Fruit fly (Drosophila melanogaster) whole organism, adult: ENCODE results near the gene Arl8.

ENCODE experiments used
- CG11617 ChIP-seq: fragments of 200-800 bp; sonication (Bioruptor generic); optimal IDR thresholded peaks from 2 replicates; lab custom pipeline; 2017; ENCODE audit warnings: mild to moderate bottlenecking, missing biosample characterization, missing genetic modification reagents, missing genetic modification characterization
- CG12768 ChIP-seq: fragments of 200-800 bp; sonication (Bioruptor generic); optimal IDR thresholded peaks from 2 replicates; lab custom pipeline; 2017; ENCODE audit warnings: missing biosample characterization, missing genetic modification characterization, mild to moderate bottlenecking, moderate library complexity, missing genetic modification reagents
- CG14711 ChIP-seq: fragments of 200-800 bp; sonication (Bioruptor generic); optimal IDR thresholded peaks from 2 replicates; lab custom pipeline; 2018; ENCODE audit warnings: missing biosample characterization, mild to moderate bottlenecking, missing genetic modification characterization, moderate library complexity
- CG1620 ChIP-seq: fragments of 200-800 bp; sonication (Bioruptor generic); optimal IDR thresholded peaks from 2 replicates; lab custom pipeline; 2016; ENCODE audit warnings: missing biosample characterization, missing genetic modification characterization
- CG33017 ChIP-seq: fragments of 200-800 bp; sonication (Bioruptor generic); optimal IDR thresholded peaks from 2 replicates; lab custom pipeline; 2018; ENCODE audit warnings: missing biosample characterization, mild to moderate bottlenecking, missing genetic modification characterization, moderate library complexity
- CG5204 ChIP-seq: fragments of 200-800 bp; sonication (Bioruptor generic); optimal IDR thresholded peaks from 2 replicates; lab custom pipeline; 2016; ENCODE audit warnings: missing biosample characterization, missing genetic modification characterization
- CG7045 ChIP-seq: fragments of 200-800 bp; sonication (Bioruptor generic); optimal IDR thresholded peaks from 2 replicates; lab custom pipeline; 2017; ENCODE audit warnings: missing biosample characterization, mild to moderate bottlenecking, missing genetic modification characterization
- CG7101 ChIP-seq: fragments of 200-800 bp; sonication (Bioruptor generic); optimal IDR thresholded peaks from 2 replicates; lab custom pipeline; 2018; ENCODE audit warnings: missing biosample characterization, mild to moderate bottlenecking, missing genetic modification characterization, moderate library complexity
- Clk ChIP-seq: fragments of 200-800 bp; sonication (Bioruptor generic); optimal IDR thresholded peaks from 2 replicates; lab custom pipeline; 2017; ENCODE audit warnings: missing biosample characterization, missing genetic modification characterization
- Crg-1 ChIP-seq: fragments of 200-800 bp; sonication (Bioruptor generic); optimal IDR thresholded peaks from 2 replicates; lab custom pipeline; 2016; ENCODE audit warnings: missing biosample characterization, missing genetic modification characterization
- Hr96 ChIP-seq: fragments of 200-800 bp; sonication (Bioruptor generic); optimal IDR thresholded peaks from 2 replicates; lab custom pipeline; 2016; ENCODE audit warnings: missing biosample characterization, missing genetic modification characterization
- Mnt ChIP-seq: fragments of 200-800 bp; sonication (Bioruptor generic); optimal IDR thresholded peaks from 2 replicates; lab custom pipeline; 2016; ENCODE audit warnings: missing biosample characterization, mild to moderate bottlenecking, missing genetic modification characterization
- bab1 ChIP-seq: fragments of 200-800 bp; sonication (Bioruptor generic); optimal IDR thresholded peaks from 3 replicates; lab custom pipeline; 2019; ENCODE audit warnings: missing biosample characterization, mild to moderate bottlenecking, missing genetic modification characterization, moderate library complexity
- cic ChIP-seq: fragments of 200-800 bp; sonication (Bioruptor generic); optimal IDR thresholded peaks from 2 replicates; lab custom pipeline; 2017; ENCODE audit warnings: missing biosample characterization, mild to moderate bottlenecking, missing genetic modification characterization, moderate library complexity
- cnc ChIP-seq, 2 experiments: fragments of >200 bp; optimal IDR thresholded peaks; 2 replicates each; lab custom pipeline; 2017
- kay ChIP-seq: fragments of 200-800 bp; sonication (Bioruptor generic); peaks from one replicate; lab custom pipeline; 2016; ENCODE audit warnings: missing biosample characterization, missing genetic modification characterization, borderline replicate concordance
- ovo ChIP-seq: fragments of 200-800 bp; sonication (Bioruptor generic); optimal IDR thresholded peaks from 2 replicates; lab custom pipeline; 2016; ENCODE audit warnings: missing biosample characterization, missing genetic modification characterization
- pad ChIP-seq: fragments of 200-800 bp; sonication (Bioruptor generic); optimal IDR thresholded peaks from 3 replicates; lab custom pipeline; 2017; ENCODE audit warnings: missing biosample characterization, missing genetic modification characterization, mild to moderate bottlenecking, moderate library complexity, missing genetic modification reagents
- tj ChIP-seq: fragments of 200-800 bp; sonication (Bioruptor generic); optimal IDR thresholded peaks from 3 replicates; lab custom pipeline; 2017; ENCODE audit warnings: missing biosample characterization, mild to moderate bottlenecking, missing genetic modification characterization, moderate library complexity
- toe ChIP-seq: fragments of 200-800 bp; sonication (Bioruptor generic); optimal IDR thresholded peaks from 2 replicates; lab custom pipeline; 2016; ENCODE audit warnings: missing biosample characterization, missing genetic modification characterization

Arl8 gene

DNA sequence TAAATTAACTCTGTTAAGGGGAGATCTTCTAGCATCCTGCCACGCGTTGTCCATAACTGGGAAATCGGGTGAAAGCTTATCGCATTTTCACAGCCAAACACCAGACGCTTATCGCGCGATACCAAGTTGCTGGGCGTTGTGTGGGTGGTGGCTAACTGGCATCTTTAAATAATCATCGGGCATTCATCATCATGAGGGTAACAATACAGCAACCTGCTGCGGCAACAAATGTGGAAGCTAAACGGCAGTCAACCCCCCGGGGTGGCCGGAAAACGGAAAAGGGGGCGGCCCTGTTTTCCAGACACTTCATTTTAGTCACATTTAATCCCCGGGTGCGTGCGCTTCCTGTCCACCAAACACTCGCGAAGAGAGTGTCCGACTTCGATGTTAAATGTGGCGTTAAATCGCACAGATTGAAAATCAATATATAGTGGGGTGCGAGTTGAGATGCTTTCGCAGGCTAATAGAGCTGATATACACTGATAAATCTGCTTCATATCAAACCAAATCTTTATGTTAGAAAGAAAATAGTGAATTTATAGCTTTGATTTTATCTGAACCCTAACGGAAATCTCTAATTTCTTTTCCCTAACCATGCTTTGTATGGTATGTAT is 26.3 kb downstream of the Arl8 start:
- TF ChIP-seq toe (GFP tag; lab: Kevin White, UChicago): no peak
- TF ChIP-seq CG11617 (GFP tag; lab: Kevin White, UChicago): no peak
- TF ChIP-seq Clk (GFP tag; lab: Kevin White, UChicago): no peak
- TF ChIP-seq bab1: no peak
- TF ChIP-seq ovo (GFP tag; lab: Kevin White, UChicago): no peak
- no peak for TF ChIP-seq CG14711
- TF ChIP-seq cic: no peak
- TF ChIP-seq Mnt: no peak
- TF ChIP-seq CG7045 (GFP tag; lab: Kevin White, UChicago): no peak
- no peak for TF ChIP-seq cnc (optimal IDR thresholded peaks at IDR 0.05; lab: Kevin White, UChicago)
- no peak for TF ChIP-seq pad (GFP tag; lab: Kevin White, UChicago)

DNA sequence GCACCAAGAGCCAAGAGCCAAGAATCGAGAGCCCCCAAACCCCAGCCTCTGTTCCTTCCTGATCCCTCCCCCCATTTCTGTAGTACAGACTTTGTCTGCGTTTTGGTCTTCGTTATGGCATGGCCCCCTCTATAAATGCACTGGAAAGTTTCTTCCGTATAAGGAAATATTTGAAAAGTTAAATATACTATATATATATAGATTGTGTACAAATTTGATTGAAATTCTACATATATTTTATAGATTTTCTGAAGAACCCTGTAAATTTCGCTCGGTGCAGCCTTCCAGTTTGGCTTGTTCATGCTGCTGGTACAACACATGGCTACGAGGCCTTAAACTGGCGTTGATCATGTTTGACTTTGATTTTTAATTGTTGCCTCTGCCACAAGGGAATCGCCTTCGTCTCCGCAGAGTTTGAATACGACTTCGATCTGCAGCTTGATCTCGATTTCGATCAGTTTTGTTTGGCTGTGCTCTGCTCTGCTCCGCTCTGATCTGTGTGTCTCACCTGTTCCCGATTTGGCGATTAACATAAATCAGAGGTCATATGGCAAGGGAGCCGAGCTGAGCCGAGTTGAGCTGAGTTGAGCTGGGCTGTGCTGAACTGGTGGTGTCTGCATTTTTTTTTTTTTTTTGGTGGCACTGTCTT is 27.7 kb downstream of the Arl8 start:
- TF ChIP-seq CG1620 (GFP tag; lab: Kevin White, UChicago): no peak
- no peak for TF ChIP-seq ovo (GFP tag; lab: Kevin White, UChicago)
- no peak for TF ChIP-seq Crg-1 (GFP tag; lab: Kevin White, UChicago)
- TF ChIP-seq CG33017 (tag; lab: Kevin White, UChicago): no peak
- no peak for TF ChIP-seq Mnt
- TF ChIP-seq toe (GFP tag; lab: Kevin White, UChicago): no peak

DNA sequence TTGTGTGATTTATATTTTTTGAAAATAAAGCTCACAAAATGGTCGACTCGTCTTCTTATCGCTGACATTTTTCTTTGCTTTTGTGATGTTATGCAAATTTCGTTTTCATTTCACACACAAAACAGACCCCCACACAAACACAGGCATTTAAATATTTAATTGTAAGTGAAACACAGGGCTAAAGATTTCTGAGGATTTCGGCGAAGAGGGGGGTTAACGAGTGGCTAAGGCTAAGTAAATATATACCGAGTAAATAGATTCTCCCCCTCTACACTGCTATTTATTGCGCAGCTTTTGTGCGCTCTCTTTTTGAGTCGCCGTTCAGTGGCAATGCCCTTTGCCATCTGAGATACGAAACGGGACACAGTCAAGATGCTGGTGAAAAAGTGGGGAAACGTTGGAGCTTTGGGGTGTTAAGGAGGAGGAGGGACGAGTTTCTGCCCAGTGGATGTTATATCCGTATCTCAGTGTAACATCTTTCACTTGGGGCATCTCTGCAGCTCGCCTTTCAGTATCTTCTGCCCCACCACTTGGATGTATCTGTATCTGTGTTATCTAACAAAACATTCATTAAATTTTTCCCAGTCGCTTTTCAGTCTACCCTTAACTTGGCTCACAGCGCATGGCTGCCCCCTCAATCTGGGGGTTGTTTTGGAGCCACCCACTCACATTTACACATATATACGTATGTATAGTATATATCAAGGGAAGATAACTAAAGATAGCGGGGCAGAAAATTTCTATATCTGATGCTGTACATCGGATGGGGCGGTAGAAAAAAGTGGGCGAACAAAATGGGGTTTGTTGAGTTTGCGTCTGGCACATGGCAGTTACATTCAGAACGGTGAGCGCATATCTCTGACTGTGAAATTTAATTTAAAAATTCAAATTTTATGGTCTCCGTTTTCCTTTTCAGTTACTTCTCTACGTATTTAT is 29.6 kb downstream of the Arl8 start:
- no peak for TF ChIP-seq ovo (GFP tag; lab: Kevin White, UChicago)
- TF ChIP-seq Mnt: no peak
- no peak for TF ChIP-seq toe (GFP tag; lab: Kevin White, UChicago)
- TF ChIP-seq CG1620 (GFP tag; lab: Kevin White, UChicago): no peak
- no peak for TF ChIP-seq CG11617 (GFP tag; lab: Kevin White, UChicago)
- TF ChIP-seq CG14711: no peak
- no peak for TF ChIP-seq CG7045 (GFP tag; lab: Kevin White, UChicago)
- TF ChIP-seq cic: no peak
- no peak for TF ChIP-seq pad (GFP tag; lab: Kevin White, UChicago)
- no peak for TF ChIP-seq tj (GFP tag; lab: Kevin White, UChicago)
- TF ChIP-seq CG33017 (tag; lab: Kevin White, UChicago): no peak
- TF ChIP-seq bab1: no peak
- no peak for TF ChIP-seq Clk (GFP tag; lab: Kevin White, UChicago)
- no peak for TF ChIP-seq Crg-1 (GFP tag; lab: Kevin White, UChicago)
- no peak for TF ChIP-seq Hr96 (GFP tag; lab: Kevin White, UChicago)
- TF ChIP-seq CG5204 (GFP tag; lab: Kevin White, UChicago): no peak
- no peak for TF ChIP-seq cnc (optimal IDR thresholded peaks at IDR 0.05; lab: Kevin White, UChicago)
- TF ChIP-seq kay: no peak
- no peak for TF ChIP-seq CG7101

DNA sequence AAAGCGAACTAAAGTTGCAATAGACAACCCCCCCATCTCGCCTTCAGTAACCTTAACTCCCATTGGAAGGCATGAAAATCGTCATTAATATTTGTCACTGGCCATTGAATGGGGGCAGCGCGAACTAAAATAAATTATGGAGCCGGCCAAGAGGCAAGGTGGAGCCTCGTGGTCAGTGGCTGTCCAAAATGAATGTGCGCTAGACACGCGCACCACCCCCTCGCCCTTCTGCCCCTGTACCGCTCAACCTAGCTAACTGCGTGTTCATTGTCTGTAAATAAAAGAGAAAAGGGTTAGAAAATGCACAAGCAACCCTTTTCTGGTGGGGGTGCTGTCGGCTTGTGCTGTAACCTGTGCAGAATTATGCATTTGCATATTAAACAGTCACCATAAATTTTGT is 30.8 kb downstream of the Arl8 start:
- TF ChIP-seq pad (GFP tag; lab: Kevin White, UChicago) (no peak), Clk (GFP tag; lab: Kevin White, UChicago) (no peak), Hr96 (GFP tag; lab: Kevin White, UChicago) (no peak), CG7101 (no peak), cnc (optimal IDR thresholded peaks at IDR 0.05; lab: Kevin White, UChicago) (no peak), ovo (GFP tag; lab: Kevin White, UChicago) (no peak), bab1 (no peak), toe (GFP tag; lab: Kevin White, UChicago) (no peak), Mnt (no peak), tj (GFP tag; lab: Kevin White, UChicago) (no peak), kay (no peak), CG33017 (tag; lab: Kevin White, UChicago) (no peak), Crg-1 (GFP tag; lab: Kevin White, UChicago) (no peak), CG14711 (no peak), CG5204 (GFP tag; lab: Kevin White, UChicago) (no peak), CG12768 (GFP tag; lab: Kevin White, UChicago) (no peak)

DNA sequence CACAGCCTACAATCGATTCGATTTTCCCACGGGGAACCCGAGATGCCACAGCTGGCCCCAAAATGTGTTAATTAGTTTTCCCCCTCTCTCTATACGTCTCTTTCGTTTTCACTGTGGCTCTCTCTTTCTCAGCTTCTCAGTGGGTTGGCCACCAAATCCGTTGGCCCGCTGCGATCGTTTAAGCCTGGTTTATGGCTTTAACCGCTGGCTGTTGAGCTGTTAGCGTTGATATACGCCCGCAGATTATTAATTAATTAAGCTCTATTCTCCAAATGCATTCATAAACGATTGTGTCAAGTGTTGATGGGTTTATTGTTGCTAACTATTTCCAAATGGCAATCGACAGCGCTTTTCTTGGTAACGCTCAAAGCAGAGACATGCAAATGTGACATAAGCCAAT is 31.9 kb downstream of the Arl8 start:
- no peak for TF ChIP-seq CG14711
- TF ChIP-seq toe (GFP tag; lab: Kevin White, UChicago): no peak
- no peak for TF ChIP-seq bab1
- TF ChIP-seq cic: no peak
